Worm (Caenorhabditis elegans) whole organism, L3 larva: Measurements from ENCODE around the gene mpk-1.

ENCODE experiments used
- R02D3.7 ChIP-seq: fragments of 150-350 bp; optimal IDR thresholded peaks from 2 replicates; lab custom pipeline; 2014; ENCODE audit warnings: missing biosample characterization, missing genetic modification characterization
- aly-2 ChIP-seq: fragments of 150-350 bp; optimal IDR thresholded peaks from 2 replicates; lab custom pipeline; 2014; ENCODE audit warnings: missing biosample characterization, missing genetic modification characterization
- daf-12 ChIP-seq: fragments of 150-350 bp; optimal IDR thresholded peaks from 2 replicates; lab custom pipeline; 2014; ENCODE audit warnings: missing biosample characterization, missing genetic modification reagents, missing genetic modification characterization
- egl-27 ChIP-seq: sonication (generic microtip); optimal IDR thresholded peaks from 4 replicates; lab custom pipeline; 2017; ENCODE audit warnings: missing biosample characterization, missing genetic modification reagents, missing genetic modification characterization
- fos-1 ChIP-seq: fragments of 150-350 bp; optimal IDR thresholded peaks from 2 replicates; lab custom pipeline; 2014; ENCODE audit warnings: missing biosample characterization, missing genetic modification characterization
- lin-39 ChIP-seq: fragments of 150-350 bp; optimal IDR thresholded peaks from 2 replicates; lab custom pipeline; 2018; ENCODE audit warnings: missing biosample characterization, missing genetic modification reagents, missing genetic modification characterization
- nhr-11 ChIP-seq: fragments of 150-350 bp; optimal IDR thresholded peaks from 2 replicates; lab custom pipeline; 2014; ENCODE audit warnings: missing biosample characterization, missing genetic modification characterization
- nhr-237 ChIP-seq: fragments of 150-350 bp; optimal IDR thresholded peaks from 2 replicates; lab custom pipeline; 2014; ENCODE audit warnings: missing biosample characterization, missing genetic modification characterization
- nhr-76 ChIP-seq: fragments of 150-350 bp; sonication (generic microtip); optimal IDR thresholded peaks from 5 replicates; lab custom pipeline; 2014; ENCODE audit warnings: missing biosample characterization, missing genetic modification characterization
- nhr-77 ChIP-seq: fragments of 150-350 bp; optimal IDR thresholded peaks from 2 replicates; lab custom pipeline; 2014; ENCODE audit warnings: missing biosample characterization, missing genetic modification characterization
- pha-4 ChIP-seq: fragments of 150-350 bp; optimal IDR thresholded peaks from 2 replicates; lab custom pipeline; 2014; ENCODE audit warnings: missing biosample characterization, missing genetic modification reagents, missing genetic modification characterization
- skn-1 ChIP-seq: fragments of 150-350 bp; optimal IDR thresholded peaks from 2 replicates; lab custom pipeline; 2014; ENCODE audit warnings: missing biosample characterization, missing genetic modification characterization
- snpc-4 ChIP-seq: fragments of 150-350 bp; optimal IDR thresholded peaks from 2 replicates; lab custom pipeline; 2014; ENCODE audit warnings: missing biosample characterization, missing genetic modification characterization

DNA sequence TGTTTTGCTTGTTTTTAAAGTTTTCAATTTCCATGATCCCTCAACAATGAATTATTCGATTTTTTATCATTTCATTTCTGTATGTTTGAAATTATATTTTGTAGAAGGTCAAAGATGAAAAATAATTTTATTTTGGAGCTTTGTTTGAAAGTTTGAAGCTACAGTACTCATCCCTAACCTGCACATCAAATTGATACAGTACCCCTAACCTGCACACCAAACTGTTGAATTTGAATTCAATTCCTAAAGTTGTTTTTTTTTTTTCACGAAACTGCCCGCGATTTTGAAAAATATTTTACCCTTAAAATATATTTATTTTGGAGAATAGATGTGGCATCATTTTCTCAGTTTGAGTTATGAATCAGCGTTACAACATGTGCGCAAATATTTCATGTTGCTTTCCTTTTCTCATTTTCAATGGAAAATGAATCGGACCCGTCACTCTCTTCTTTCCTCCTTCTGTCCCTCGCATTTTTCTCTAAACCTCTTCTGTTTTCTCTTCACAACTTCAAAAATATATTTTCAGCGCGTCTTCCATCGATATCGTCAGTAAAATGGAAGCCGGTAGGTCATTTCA is 22.1 kb downstream of the mpk-1 start, which contains the start of gene R74.8:
- TF ChIP-seq nhr-77 (tag; lab: Kevin White, UChicago): no peak
- TF ChIP-seq egl-27 (tag; lab: Kevin White, UChicago): no peak
- TF ChIP-seq aly-2 (tag; lab: Kevin White, UChicago): no peak
- no peak for TF ChIP-seq nhr-76 (tag; lab: Kevin White, UChicago)
- TF ChIP-seq pha-4 (tag; lab: Kevin White, UChicago): no peak
- no peak for TF ChIP-seq R02D3.7 (tag; lab: Kevin White, UChicago)
- TF ChIP-seq lin-39 (tag; lab: Kevin White, UChicago): no peak
- TF ChIP-seq daf-12 (tag; lab: Kevin White, UChicago): no peak
- no peak for TF ChIP-seq fos-1 (tag; lab: Kevin White, UChicago)
- TF ChIP-seq nhr-11: no peak
- no peak for TF ChIP-seq snpc-4 (tag; lab: Kevin White, UChicago)
- no peak for TF ChIP-seq nhr-237 (tag; lab: Kevin White, UChicago)
- no peak for TF ChIP-seq skn-1 (tag; lab: Kevin White, UChicago)
